Worm (Caenorhabditis elegans) whole organism, L3 larva: ENCODE results near the gene K11H3.3.

ENCODE experiments used
- ZK546.5 ChIP-seq: sonication (generic microtip); optimal IDR thresholded peaks from 2 replicates; lab custom pipeline; 2017; ENCODE audit warnings: missing biosample characterization, missing genetic modification characterization
- ceh-82 ChIP-seq: fragments of 150-350 bp; optimal IDR thresholded peaks from 2 replicates; lab custom pipeline; 2014; ENCODE audit warnings: missing biosample characterization, missing genetic modification characterization
- nhr-12 ChIP-seq: fragments of 150-350 bp; optimal IDR thresholded peaks from 2 replicates; lab custom pipeline; 2014; ENCODE audit warnings: missing biosample characterization, missing genetic modification characterization
- nhr-237 ChIP-seq: fragments of 150-350 bp; optimal IDR thresholded peaks from 2 replicates; lab custom pipeline; 2014; ENCODE audit warnings: missing biosample characterization, missing genetic modification characterization
- snpc-4 ChIP-seq: fragments of 150-350 bp; optimal IDR thresholded peaks from 2 replicates; lab custom pipeline; 2014; ENCODE audit warnings: missing biosample characterization, missing genetic modification characterization
- unc-39 ChIP-seq: sonication (generic microtip); optimal IDR thresholded peaks from 4 replicates; lab custom pipeline; 2017; ENCODE audit warnings: missing biosample characterization, missing genetic modification characterization

DNA sequence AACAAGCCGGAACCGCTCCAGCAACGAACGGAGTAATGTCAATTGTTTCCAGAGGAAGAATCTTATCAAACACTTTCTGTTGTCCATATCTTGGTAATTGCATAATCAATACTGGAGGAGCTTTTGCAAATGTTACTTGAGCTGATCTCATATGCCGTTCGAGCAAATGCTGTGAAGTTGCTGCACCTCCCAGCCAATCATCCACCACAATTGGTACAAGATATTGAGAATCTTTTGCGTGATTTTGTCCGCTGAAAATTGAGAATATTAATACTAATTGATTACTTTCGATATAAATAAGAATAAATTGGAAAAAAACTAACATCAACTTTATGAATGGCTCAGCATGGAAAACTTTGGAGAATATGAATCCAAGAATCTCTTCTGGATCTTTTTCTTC, 48.1 kb downstream of the K11H3.3 start:
- TF ChIP-seq nhr-237 (no peak), snpc-4 (tag; lab: Kevin White, UChicago) (no peak), ZK546.5 (tag; lab: Kevin White, UChicago) (no peak), unc-39 (tag; lab: Kevin White, UChicago) (no peak), ceh-82 (tag; lab: Kevin White, UChicago) (no peak), nhr-12 (tag; lab: Kevin White, UChicago) (no peak)
